Worm (Caenorhabditis elegans): ENCODE measurements around the gene C36E8.6.

The C36E8.6 gene

ce11 chrIII:3976291-3976690, 11.6 kb upstream of the C36E8.6 start, which contains the start of gene msi-1:
msi-1 (minus strand) TSS chrIII:3976391.
- TF ChIP-seq unc-62 (GFP tag; optimal IDR thresholded peaks at IDR 0.05), result no peak

- no peak for TF ChIP-seq unc-62 (GFP tag; optimal IDR thresholded peaks at IDR 0.05)
Measured at ce11 chrIII:3976992-3977391, 10.9 kb upstream of the C36E8.6 start.

ce11 chrIII:3978438-3978837, 9.4 kb upstream of the C36E8.6 start:
- no peak for TF ChIP-seq unc-62 (GFP tag; optimal IDR thresholded peaks at IDR 0.05)

ce11 chrIII:3979980-3980631, 7.8 kb upstream of the C36E8.6 start:
- no peak for TF ChIP-seq unc-62 (GFP tag; optimal IDR thresholded peaks at IDR 0.05)

- no peak for TF ChIP-seq unc-62 (GFP tag; optimal IDR thresholded peaks at IDR 0.05)
Measured at ce11 chrIII:3984049-3984484, 3.8 kb upstream of the C36E8.6 start.

ce11 chrIII:3986368-3986767, 1.5 kb upstream of the C36E8.6 start, which contains the start of gene Y1A5A.1:
Y1A5A.1 (minus strand) TSS chrIII:3986661.
- TF ChIP-seq unc-62 (GFP tag; optimal IDR thresholded peaks at IDR 0.05), result no peak

ce11 chrIII:3991362-3991761, 3.5 kb downstream of the C36E8.6 start:
- no peak for TF ChIP-seq unc-62 (GFP tag; optimal IDR thresholded peaks at IDR 0.05)

- TF ChIP-seq unc-62 (GFP tag; optimal IDR thresholded peaks at IDR 0.05), result no peak
Measured at ce11 chrIII:3992089-3992488, 4.2 kb downstream of the C36E8.6 start, which contains the start of gene glb-11. glb-11 (minus strand) TSS chrIII:3992189.

ce11 chrIII:3994457-3994856, 6.6 kb downstream of the C36E8.6 start:
- no peak for TF ChIP-seq unc-62 (GFP tag; optimal IDR thresholded peaks at IDR 0.05)

ce11 chrIII:4004064-4004580, 16.3 kb downstream of the C36E8.6 start, which contains the start of gene tif-1A:
tif-1A (minus strand) TSS chrIII:4004114.
- no peak for TF ChIP-seq unc-62 (GFP tag; optimal IDR thresholded peaks at IDR 0.05)

- TF ChIP-seq unc-62 (GFP tag; optimal IDR thresholded peaks at IDR 0.05), result no peak
Measured at ce11 chrIII:4005446-4006192, 17.8 kb downstream of the C36E8.6 start, which contains the start of gene pxd-1. pxd-1 (plus strand) TSS chrIII:4006142.

- TF ChIP-seq unc-62 (GFP tag; optimal IDR thresholded peaks at IDR 0.05), result no peak
Measured at ce11 chrIII:4007017-4007416, 19.2 kb downstream of the C36E8.6 start.

- no peak for TF ChIP-seq unc-62 (GFP tag; optimal IDR thresholded peaks at IDR 0.05)
Measured at ce11 chrIII:4009181-4009580, 21.3 kb downstream of the C36E8.6 start.

- TF ChIP-seq unc-62 (GFP tag; optimal IDR thresholded peaks at IDR 0.05), result no peak
Measured at ce11 chrIII:4010168-4010567, 22.3 kb downstream of the C36E8.6 start.

- no peak for TF ChIP-seq unc-62 (GFP tag; optimal IDR thresholded peaks at IDR 0.05)
Measured at ce11 chrIII:4010987-4011386, 23.1 kb downstream of the C36E8.6 start.

- no peak for TF ChIP-seq unc-62 (GFP tag; optimal IDR thresholded peaks at IDR 0.05)
Measured at ce11 chrIII:4012036-4012435, 24.2 kb downstream of the C36E8.6 start, which contains the start of gene C36E8.4. C36E8.4 (plus strand) TSS chrIII:4012336.

- TF ChIP-seq unc-62 (GFP tag; optimal IDR thresholded peaks at IDR 0.05), result no peak
Measured at ce11 chrIII:4013061-4013460, 25.2 kb downstream of the C36E8.6 start.

All from whole organism, dauer.